Fruit fly (Drosophila melanogaster) whole organism, larva: ENCODE results near the gene Frq1.

Experiments
- noc ChIP-seq: fragments of 200-800 bp; sonication (Bioruptor generic); optimal IDR thresholded peaks from 3 replicates; lab custom pipeline; 2019; ENCODE audit warnings: missing biosample characterization, mild to moderate bottlenecking, missing genetic modification characterization, moderate library complexity

Gene Frq1

dm6 chrX:18154955-18155419 is at the start of gene Frq1:
Frq1 (plus strand) TSS chrX:18155369.
- no peak for TF ChIP-seq noc

DNA sequence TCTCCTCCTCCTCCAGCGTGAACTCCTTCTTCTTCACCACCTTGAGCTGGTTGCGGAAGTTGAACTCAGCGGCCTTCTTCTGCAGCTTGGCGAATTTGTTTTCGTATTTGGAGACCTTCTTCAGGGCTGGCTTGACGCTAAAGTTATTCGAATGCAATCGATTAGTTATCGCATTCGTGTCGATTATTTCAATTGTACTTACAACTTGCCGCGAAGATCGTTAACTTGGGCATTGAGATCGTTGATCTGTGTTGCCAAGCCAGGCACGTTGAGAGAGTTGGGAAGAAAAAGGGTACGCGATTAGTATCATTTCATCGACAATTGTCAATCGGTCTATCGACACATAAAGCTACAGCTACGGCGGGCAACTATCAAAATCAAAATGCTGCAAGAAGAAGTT is 48.5 kb upstream of the Frq1 start:
- TF ChIP-seq noc = no peak

dm6 chrX:18108676-18109075 is 46.5 kb upstream of the Frq1 start:
- TF ChIP-seq noc = no peak

dm6 chrX:18114770-18115169 is 40.4 kb upstream of the Frq1 start:
- TF ChIP-seq noc = no peak

- no peak for TF ChIP-seq noc
Measured at dm6 chrX:18116811-18117383, 38.3 kb upstream of the Frq1 start, which contains the start of gene wupA. wupA (minus strand) TSS chrX:18116922.

DNA sequence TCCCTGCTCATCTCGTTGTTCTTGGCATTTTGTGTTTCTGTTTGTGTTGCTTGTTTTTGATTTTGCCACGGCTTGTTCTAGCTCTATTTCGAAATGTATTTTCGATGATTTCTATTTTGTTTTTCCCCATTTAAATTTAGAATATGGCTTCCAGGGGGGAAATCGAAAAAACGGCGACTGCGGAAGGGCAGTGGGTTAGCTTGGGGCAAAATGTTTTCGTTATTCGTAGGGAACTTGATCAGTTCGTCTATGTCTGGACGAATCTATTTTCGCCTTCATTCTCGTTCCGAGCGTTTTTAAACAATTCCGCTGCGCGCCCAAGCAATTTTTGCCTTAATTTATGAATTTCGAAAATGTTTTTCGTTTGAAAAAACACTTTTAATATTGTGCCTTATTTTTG is 36.6 kb upstream of the Frq1 start:
- TF ChIP-seq noc = no peak

- no peak for TF ChIP-seq noc
Measured at dm6 chrX:18125520-18125919, 29.6 kb upstream of the Frq1 start.

DNA sequence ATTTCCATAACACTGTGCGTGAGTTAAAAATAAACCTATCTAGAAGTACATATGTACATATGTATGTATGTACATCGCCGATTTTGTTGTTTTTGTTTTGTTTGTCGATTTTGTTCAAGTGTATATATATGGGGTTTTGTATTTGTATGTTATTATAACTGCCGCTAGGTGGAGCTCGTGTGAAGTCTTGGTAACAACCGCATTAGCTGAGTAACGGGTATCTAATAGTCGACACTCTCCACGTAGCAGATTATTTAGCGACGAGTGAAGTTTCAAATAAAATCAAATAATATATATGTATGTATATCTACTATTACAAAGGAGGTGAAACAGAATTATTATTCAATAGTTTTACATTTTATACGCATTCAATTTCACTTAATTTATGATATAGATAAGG is 25.9 kb upstream of the Frq1 start:
- no peak for TF ChIP-seq noc

- TF ChIP-seq noc = no peak
Measured at dm6 chrX:18130168-18130567, 25.0 kb upstream of the Frq1 start, which contains the start of gene CG43133. CG43133 (minus strand) TSS chrX:18130178.

DNA sequence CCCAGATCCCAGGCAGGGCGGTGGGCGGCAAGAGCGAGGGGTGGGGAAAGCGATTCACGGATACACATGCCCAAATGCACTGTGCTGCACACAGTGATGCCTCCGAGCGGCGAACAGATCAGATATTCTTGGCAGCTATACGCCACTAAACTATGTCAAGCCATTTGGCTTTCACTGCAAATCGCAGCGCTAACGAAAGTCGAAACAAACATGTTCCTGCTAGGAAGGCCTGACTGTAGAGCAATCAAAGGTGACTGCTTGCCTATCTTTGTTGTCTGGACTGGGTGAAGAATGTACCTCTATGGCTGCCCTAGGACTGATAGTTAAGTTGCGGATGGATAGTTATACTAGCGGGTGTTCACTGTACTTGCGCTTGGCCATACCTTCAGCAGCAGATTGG is 19.1 kb upstream of the Frq1 start:
- no peak for TF ChIP-seq noc

- no peak for TF ChIP-seq noc
Measured at dm6 chrX:18136910-18137849, 18.0 kb upstream of the Frq1 start, which contains the start of gene ari-1. ari-1 (minus strand) TSS chrX:18137784.

DNA sequence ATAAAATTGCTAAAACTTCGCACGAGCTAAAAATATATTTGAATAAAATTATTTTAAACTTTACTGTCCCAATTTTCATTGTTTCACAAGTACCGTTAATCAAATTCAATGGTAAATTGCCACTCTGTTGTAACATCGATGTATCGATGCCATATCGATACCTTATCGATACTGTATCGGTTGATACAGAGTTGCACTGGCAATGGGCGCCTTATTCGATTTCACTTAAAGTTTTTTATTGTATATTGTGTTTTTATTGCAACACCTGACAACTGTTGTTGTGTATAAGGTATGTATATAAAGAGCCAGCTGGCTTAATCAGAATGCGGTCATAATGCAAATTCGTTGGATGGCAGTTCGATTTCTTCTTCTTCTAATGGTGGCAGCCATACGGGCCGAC is 16.9 kb upstream of the Frq1 start, which contains the start of gene CG43229:
TSS of gene CG43229 (plus strand) at position 246 of the 400 bp plus-strand sequence.
- TF ChIP-seq noc = no peak

DNA sequence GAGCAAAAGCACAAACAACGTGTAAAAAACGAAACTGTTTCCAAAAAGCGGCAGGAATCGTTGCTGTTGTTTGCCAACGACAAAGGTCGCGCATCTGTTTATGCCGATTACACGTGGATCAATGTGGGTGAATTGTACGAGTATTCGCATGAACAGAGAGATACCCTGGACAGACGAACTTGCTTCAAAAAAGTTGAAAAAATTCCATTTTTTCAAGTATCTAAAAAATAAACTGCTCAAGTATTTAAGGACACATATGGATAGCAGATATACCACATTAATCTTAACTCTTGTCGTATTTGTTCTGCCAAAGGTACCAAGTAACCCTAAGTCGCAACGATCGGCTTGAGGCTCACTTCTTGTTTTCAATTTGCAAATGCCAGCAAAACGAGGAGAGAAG is 15.2 kb upstream of the Frq1 start:
- TF ChIP-seq noc = no peak

- TF ChIP-seq noc = no peak
Measured at dm6 chrX:18140932-18141587, 14.1 kb upstream of the Frq1 start.

DNA sequence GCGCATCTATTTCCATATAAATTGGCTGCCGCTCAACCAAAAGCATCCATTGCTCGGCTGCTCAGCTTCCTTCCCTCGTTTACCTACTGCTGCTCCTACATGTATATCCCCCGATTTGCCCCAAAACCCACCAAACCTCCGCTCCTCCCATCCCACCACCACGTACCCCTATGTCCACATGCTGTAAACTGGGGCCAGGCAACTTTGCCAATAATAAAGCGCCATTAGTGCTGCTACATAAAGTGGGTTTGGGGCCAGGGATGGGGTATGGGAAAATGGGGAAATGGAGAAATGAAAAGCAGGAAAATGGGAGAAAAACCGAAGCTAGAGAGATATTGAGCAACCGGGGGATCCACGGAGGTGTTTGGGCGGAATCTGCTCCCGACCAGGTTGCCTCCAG is 5.9 kb upstream of the Frq1 start:
- TF ChIP-seq noc = no peak

DNA sequence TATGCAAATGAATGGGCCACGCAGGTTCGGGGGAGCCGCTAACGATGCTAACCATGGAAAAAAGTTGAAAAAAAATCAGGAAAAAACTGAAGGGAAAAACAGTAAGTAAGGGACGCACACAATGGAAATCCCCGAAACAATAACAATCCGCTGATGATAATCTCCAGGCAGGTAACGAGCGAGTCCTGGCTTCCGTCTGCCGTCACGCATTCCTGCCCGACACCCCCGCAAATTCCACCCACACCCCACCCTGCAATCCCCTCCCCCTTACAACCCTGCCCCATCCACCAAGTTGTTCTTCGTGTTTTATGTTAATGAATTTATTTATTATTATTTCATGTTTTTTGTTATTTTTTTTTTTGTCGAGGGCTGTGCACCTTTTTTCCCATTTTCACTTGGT is 3.8 kb upstream of the Frq1 start:
- TF ChIP-seq noc = no peak

- TF ChIP-seq noc = no peak
Measured at dm6 chrX:18153001-18153400, 2.2 kb upstream of the Frq1 start.
